Fruit fly (Drosophila melanogaster) whole organism, wandering third instar larva: ENCODE data around the gene CG46435.

Experiments
- GATAd ChIP-seq: sonication (Bioruptor generic); optimal IDR thresholded peaks from 2 replicates; lab custom pipeline; 2016; ENCODE audit warnings: missing biosample characterization, missing genetic modification characterization
- Hr78 ChIP-seq: fragments of >200 bp; optimal IDR thresholded peaks from 2 replicates; lab custom pipeline; 2017; ENCODE audit warnings: missing biosample characterization, missing genetic modification characterization
- Myc ChIP-seq: fragments of >200 bp; optimal IDR thresholded peaks from 2 replicates; lab custom pipeline; 2017
- dsf ChIP-seq: sonication (Bioruptor generic); optimal IDR thresholded peaks from 2 replicates; lab custom pipeline; 2016; ENCODE audit warnings: missing biosample characterization, missing genetic modification characterization, borderline replicate concordance

dm6 chr3L:19544105-19544504 is 805 bp upstream of the CG46435 start, which contains the start of the genes CG46434 and Dred:
- TF ChIP-seq dsf (GFP tag; lab: Kevin White, UChicago), result no peak
- TF ChIP-seq GATAd, result no peak
- no peak for TF ChIP-seq Myc (lab: Kevin White, UChicago)
- TF ChIP-seq Hr78 (GFP tag; lab: Kevin White, UChicago), result no peak
